Worm (Caenorhabditis elegans) whole organism, L3 larva: ENCODE results near the gene acy-1.
A peak's percentile ranks its signal among the peaks of the same experiment; 100 is the strongest.
"Not testable (repeated sequence)": the region's sequence is repeated elsewhere in the genome, so short reads cannot be mapped to it uniquely, and the experiment has no call there.

Experiments
- R02D3.7 ChIP-seq: fragments of 150-350 bp; optimal IDR thresholded peaks from 2 replicates; lab custom pipeline; 2014; ENCODE audit warnings: missing biosample characterization, missing genetic modification characterization
- ZK546.5 ChIP-seq: sonication (generic microtip); optimal IDR thresholded peaks from 2 replicates; lab custom pipeline; 2017; ENCODE audit warnings: missing biosample characterization, missing genetic modification characterization
- aly-2 ChIP-seq: fragments of 150-350 bp; optimal IDR thresholded peaks from 2 replicates; lab custom pipeline; 2014; ENCODE audit warnings: missing biosample characterization, missing genetic modification characterization
- ama-1 ChIP-seq: fragments of 150-350 bp; optimal IDR thresholded peaks from 2 replicates; lab custom pipeline; 2018
- ceh-16 ChIP-seq: sonication (generic microtip); optimal IDR thresholded peaks from 2 replicates; lab custom pipeline; 2017; ENCODE audit warnings: missing biosample characterization, missing genetic modification characterization
- ceh-28 ChIP-seq: fragments of 150-350 bp; optimal IDR thresholded peaks from 2 replicates; lab custom pipeline; 2014; ENCODE audit warnings: missing biosample characterization, missing genetic modification reagents, missing genetic modification characterization
- ceh-82 ChIP-seq: fragments of 150-350 bp; optimal IDR thresholded peaks from 2 replicates; lab custom pipeline; 2014; ENCODE audit warnings: missing biosample characterization, missing genetic modification characterization
- ceh-9 ChIP-seq: sonication (generic microtip); optimal IDR thresholded peaks from 2 replicates; lab custom pipeline; 2018; ENCODE audit warnings: missing biosample characterization, missing genetic modification characterization
- daf-12 ChIP-seq: fragments of 150-350 bp; optimal IDR thresholded peaks from 2 replicates; lab custom pipeline; 2014; ENCODE audit warnings: missing biosample characterization, missing genetic modification reagents, missing genetic modification characterization
- egl-27 ChIP-seq: sonication (generic microtip); optimal IDR thresholded peaks from 4 replicates; lab custom pipeline; 2017; ENCODE audit warnings: missing biosample characterization, missing genetic modification reagents, missing genetic modification characterization
- egl-5 ChIP-seq: fragments of 150-350 bp; optimal IDR thresholded peaks from 2 replicates; lab custom pipeline; 2017; ENCODE audit warnings: missing biosample characterization, missing genetic modification reagents, missing genetic modification characterization, inconsistent platforms
- elt-1 ChIP-seq: fragments of 150-350 bp; optimal IDR thresholded peaks from 2 replicates; lab custom pipeline; 2014; ENCODE audit warnings: missing biosample characterization, missing genetic modification characterization
- elt-2 ChIP-seq: sonication (generic microtip); optimal IDR thresholded peaks from 2 replicates; lab custom pipeline; 2016; ENCODE audit warnings: missing genetic modification reagents, mild to moderate bottlenecking, missing genetic modification characterization, missing compliant biosample characterization
- elt-3 ChIP-seq, 3 experiments: fragments of 150-350 bp in 1 of 3; sonication (generic microtip) in 2 of 3; optimal IDR thresholded peaks; 2 replicates in 2 of 3; 4 replicates in 1 of 3; lab custom pipeline; 2014 to 2017; ENCODE audit warnings: missing biosample characterization in 3 of 3, missing genetic modification characterization in 3 of 3
- fkh-10 ChIP-seq: sonication (generic microtip); optimal IDR thresholded peaks from 2 replicates; lab custom pipeline; 2017; ENCODE audit warnings: missing biosample characterization, missing genetic modification reagents, missing genetic modification characterization
- fkh-2 ChIP-seq: fragments of 150-350 bp; optimal IDR thresholded peaks from 2 replicates; lab custom pipeline; 2014; ENCODE audit warnings: missing biosample characterization, missing genetic modification reagents, missing genetic modification characterization
- hmg-11 ChIP-seq: sonication (generic microtip); optimal IDR thresholded peaks from 2 replicates; lab custom pipeline; 2016; ENCODE audit warnings: missing genetic modification characterization, missing compliant biosample characterization
- jun-1 ChIP-seq: fragments of 150-350 bp; optimal IDR thresholded peaks from 2 replicates; lab custom pipeline; 2014; ENCODE audit warnings: missing biosample characterization, missing genetic modification reagents, missing genetic modification characterization
- lin-15B ChIP-seq: fragments of 150-350 bp; optimal IDR thresholded peaks from 2 replicates; lab custom pipeline; 2014; ENCODE audit warnings: missing biosample characterization, missing genetic modification characterization
- lin-39 ChIP-seq: fragments of 150-350 bp; optimal IDR thresholded peaks from 2 replicates; lab custom pipeline; 2018; ENCODE audit warnings: missing biosample characterization, missing genetic modification reagents, missing genetic modification characterization
- lsy-12 ChIP-seq: sonication (generic microtip); optimal IDR thresholded peaks from 2 replicates; lab custom pipeline; 2016; ENCODE audit warnings: mild to moderate bottlenecking, missing genetic modification characterization, missing compliant biosample characterization
- mdl-1 ChIP-seq: fragments of 150-350 bp; optimal IDR thresholded peaks from 2 replicates; lab custom pipeline; 2014; ENCODE audit warnings: missing biosample characterization, missing genetic modification characterization
- mml-1 ChIP-seq: fragments of 150-350 bp; sonication (generic microtip); optimal IDR thresholded peaks from 3 replicates; lab custom pipeline; 2014; ENCODE audit warnings: missing biosample characterization, missing genetic modification characterization
- nfya-1 ChIP-seq: sonication (generic microtip); optimal IDR thresholded peaks from 2 replicates; lab custom pipeline; 2017; ENCODE audit warnings: missing genetic modification characterization, mild to moderate bottlenecking, missing compliant biosample characterization, antibody characterized with exemption, moderate library complexity; ENCODE audit not compliant: insufficient read depth
- nhr-11 ChIP-seq: fragments of 150-350 bp; optimal IDR thresholded peaks from 2 replicates; lab custom pipeline; 2014; ENCODE audit warnings: missing biosample characterization, missing genetic modification characterization
- nhr-23 ChIP-seq: fragments of 150-350 bp; optimal IDR thresholded peaks from 2 replicates; lab custom pipeline; 2014; ENCODE audit warnings: missing biosample characterization, missing genetic modification reagents, missing genetic modification characterization
- nhr-25 ChIP-seq: sonication (generic microtip); optimal IDR thresholded peaks from 2 replicates; lab custom pipeline; 2017; ENCODE audit warnings: missing biosample characterization, missing genetic modification characterization
- nhr-28 ChIP-seq: fragments of 150-350 bp; optimal IDR thresholded peaks from 2 replicates; lab custom pipeline; 2014; ENCODE audit warnings: missing biosample characterization, missing genetic modification characterization
- nhr-43 ChIP-seq: sonication (generic microtip); optimal IDR thresholded peaks from 2 replicates; lab custom pipeline; 2016; ENCODE audit warnings: mild to moderate bottlenecking, missing genetic modification characterization, missing compliant biosample characterization; ENCODE audit not compliant: poor library complexity, severe bottlenecking
- nhr-67 ChIP-seq: fragments of 150-350 bp; optimal IDR thresholded peaks from 2 replicates; lab custom pipeline; 2014; ENCODE audit warnings: missing biosample characterization, missing genetic modification characterization
- nhr-76 ChIP-seq: fragments of 150-350 bp; sonication (generic microtip); optimal IDR thresholded peaks from 5 replicates; lab custom pipeline; 2014; ENCODE audit warnings: missing biosample characterization, missing genetic modification characterization
- nhr-77 ChIP-seq: fragments of 150-350 bp; optimal IDR thresholded peaks from 2 replicates; lab custom pipeline; 2014; ENCODE audit warnings: missing biosample characterization, missing genetic modification characterization
- pha-4 ChIP-seq: fragments of 150-350 bp; optimal IDR thresholded peaks from 2 replicates; lab custom pipeline; 2014; ENCODE audit warnings: missing biosample characterization, missing genetic modification reagents, missing genetic modification characterization
- skn-1 ChIP-seq: fragments of 150-350 bp; optimal IDR thresholded peaks from 2 replicates; lab custom pipeline; 2014; ENCODE audit warnings: missing biosample characterization, missing genetic modification characterization
- snpc-4 ChIP-seq: fragments of 150-350 bp; optimal IDR thresholded peaks from 2 replicates; lab custom pipeline; 2014; ENCODE audit warnings: missing biosample characterization, missing genetic modification characterization
- tbx-2 ChIP-seq: sonication (generic microtip); optimal IDR thresholded peaks from 2 replicates; lab custom pipeline; 2016; ENCODE audit warnings: mild to moderate bottlenecking, missing genetic modification characterization, missing compliant biosample characterization
- unc-39 ChIP-seq: sonication (generic microtip); optimal IDR thresholded peaks from 4 replicates; lab custom pipeline; 2017; ENCODE audit warnings: missing biosample characterization, missing genetic modification characterization
- unc-62 ChIP-seq: fragments of 150-350 bp; sonication (generic microtip); optimal IDR thresholded peaks from 4 replicates; lab custom pipeline; 2014; ENCODE audit warnings: missing biosample characterization, missing genetic modification reagents, missing genetic modification characterization
- zag-1 ChIP-seq: fragments of 150-350 bp; optimal IDR thresholded peaks from 2 replicates; lab custom pipeline; 2014; ENCODE audit warnings: missing biosample characterization, missing genetic modification characterization

The acy-1 gene

ce11 chrIII:4740820-4741219 lies 18.9 kb downstream of the acy-1 start (continued):
- no peak for TF ChIP-seq daf-12 (tag; lab: Kevin White, UChicago)
- no peak for TF ChIP-seq mdl-1 (tag; lab: Kevin White, UChicago)
- peak; percentile 31 for TF ChIP-seq elt-2 (tag; lab: Kevin White, UChicago)
- TF ChIP-seq egl-5, result no peak
- TF ChIP-seq ZK546.5 (tag; lab: Kevin White, UChicago), result no peak
- TF ChIP-seq nhr-43 (tag; lab: Kevin White, UChicago), result no peak
- no peak for TF ChIP-seq unc-62
- TF ChIP-seq, all 47 proteins: peak for 5

ce11 chrIII:4742620-4743019 lies 20.7 kb downstream of the acy-1 start, which contains the start of gene twk-6:
Gene twk-6 (plus strand): TSS chrIII:4742920.
- TF ChIP-seq ceh-9; nhr-28 (tag; lab: Kevin White, UChicago); nhr-23 (tag; lab: Kevin White, UChicago): not testable (repeated sequence)

- TF ChIP-seq ceh-82 (no peak), elt-1 (tag; lab: Kevin White, UChicago) (no peak), jun-1 (no peak), nfya-1 (tag; lab: Kevin White, UChicago) (no peak), lin-15B (tag; lab: Kevin White, UChicago) (no peak), nhr-25 (tag; lab: Kevin White, UChicago) (no peak), snpc-4 (no peak), fkh-10 (no peak), nhr-67 (tag; lab: Kevin White, UChicago) (no peak), egl-5 (no peak), ama-1 (lab: Kevin White, UChicago) (no peak), aly-2 (no peak), nhr-76 (tag; lab: Kevin White, UChicago) (no peak)
These were observed 24.0 kb downstream of the acy-1 start, which contains the start of gene F17C8.6 for ce11 chrIII:4745934-4746333. Gene F17C8.6 (minus strand): TSS chrIII:4746034.

ce11 chrIII:4748109-4748508 lies 26.2 kb downstream of the acy-1 start, which contains the start of gene col-89:
Gene col-89 (plus strand): TSS chrIII:4748127.
- no peak for TF ChIP-seq nhr-28 (tag; lab: Kevin White, UChicago)
- TF ChIP-seq skn-1, result no peak
- TF ChIP-seq elt-2 (tag; lab: Kevin White, UChicago), result no peak
- no peak for TF ChIP-seq ceh-9
- TF ChIP-seq ceh-28 (tag; lab: Kevin White, UChicago), result no peak
- no peak for TF ChIP-seq nhr-23 (tag; lab: Kevin White, UChicago)
- no peak for TF ChIP-seq lin-39
- no peak for TF ChIP-seq hmg-11
- TF ChIP-seq ZK546.5 (tag; lab: Kevin White, UChicago), result no peak
- no peak for TF ChIP-seq fkh-2 (tag; lab: Kevin White, UChicago)
- no peak for TF ChIP-seq zag-1
- TF ChIP-seq pha-4 (tag; lab: Kevin White, UChicago), result no peak
- no peak for TF ChIP-seq elt-3 (tag; optimal IDR thresholded peaks at IDR 0.05; lab: Kevin White, UChicago)
- TF ChIP-seq, all 47 proteins: peak for 0

- TF ChIP-seq skn-1 (no peak), egl-27 (tag; lab: Kevin White, UChicago) (no peak), R02D3.7 (tag; lab: Kevin White, UChicago) (no peak), ceh-9 (no peak)
These were observed 26.8 kb downstream of the acy-1 start for ce11 chrIII:4748666-4749065.

- TF ChIP-seq nhr-77 (tag; lab: Kevin White, UChicago) (peak; percentile 46), tbx-2 (tag; lab: Kevin White, UChicago) (peak; percentile 66), daf-12 (tag; lab: Kevin White, UChicago) (no peak), lsy-12 (tag; lab: Kevin White, UChicago) (peak; percentile 86), nhr-28 (tag; lab: Kevin White, UChicago) (no peak), snpc-4 (peak; percentile 84), nhr-11 (tag; lab: Kevin White, UChicago) (peak; percentile 64), ceh-82 (no peak), nhr-43 (tag; lab: Kevin White, UChicago) (peak; percentile 82), fkh-2 (tag; lab: Kevin White, UChicago) (no peak), unc-62 (peak; percentile 53), egl-27 (tag; lab: Kevin White, UChicago) (peak; percentile 51), ceh-28 (tag; lab: Kevin White, UChicago) (peak; percentile 81), unc-39 (tag; lab: Kevin White, UChicago) (no peak), nhr-76 (tag; lab: Kevin White, UChicago) (no peak), pha-4 (tag; lab: Kevin White, UChicago) (peak; percentile 97), mml-1 (tag; lab: Kevin White, UChicago) (no peak), R02D3.7 (tag; lab: Kevin White, UChicago) (peak; percentile 99), ceh-16 (tag; lab: Kevin White, UChicago) (no peak), nfya-1 (tag; lab: Kevin White, UChicago) (peak; percentile 96), elt-3 (tag; optimal IDR thresholded peaks at IDR 0.05; lab: Kevin White, UChicago) (peak in 1 of 3 experiments; percentile 23), aly-2 (no peak), ama-1 (lab: Kevin White, UChicago) (peak; percentile 41), lin-39 (peak; percentile 93), egl-5 (peak; percentile 85), hmg-11 (peak; percentile 75), ceh-9 (no peak), nhr-23 (tag; lab: Kevin White, UChicago) (peak; percentile 96), fkh-10 (peak; percentile 38)
These were observed 32.2 kb downstream of the acy-1 start, which contains the start of the genes rps-0 and rbg-3 for ce11 chrIII:4754001-4754561. Gene rps-0 (minus strand): TSS chrIII:4754051. Gene rbg-3 (plus strand): TSS chrIII:4754424.
